Worm (Caenorhabditis elegans) whole organism, L4 larva: ENCODE measurements around the gene srbc-76.
"Not testable (repeated sequence)": the region's sequence is repeated elsewhere in the genome, so short reads cannot be mapped to it uniquely, and the experiment has no call there.

ENCODE experiments used
- R02D3.7 ChIP-seq: fragments of 150-350 bp; sonication (generic microtip); optimal IDR thresholded peaks from 3 replicates; lab custom pipeline; 2014; ENCODE audit warnings: missing biosample characterization, missing genetic modification characterization
- T26A8.4 ChIP-seq: fragments of 200-800 bp; sonication (Bioruptor generic); IDR thresholded peaks from 2 replicates; pipeline ENCODE4 v1.3.6; 2022; ENCODE audit warnings: missing genetic modification characterization, missing compliant biosample characterization
- ZK337.2 ChIP-seq: fragments of 200-800 bp; sonication (Bioruptor generic); IDR thresholded peaks from 2 replicates; pipeline ENCODE4 v1.3.6; 2022; ENCODE audit warnings: missing genetic modification reagents, missing genetic modification characterization, missing compliant biosample characterization
- ces-1 ChIP-seq: fragments of 150-350 bp; sonication (generic microtip); optimal IDR thresholded peaks from 4 replicates; lab custom pipeline; 2014; ENCODE audit warnings: missing biosample characterization, missing genetic modification reagents, missing genetic modification characterization
- lim-7 ChIP-seq: fragments of 200-800 bp; sonication (Bioruptor generic); IDR thresholded peaks from 2 replicates; pipeline ENCODE4 v1.3.6; 2022; ENCODE audit warnings: missing genetic modification characterization, missing compliant biosample characterization
- madf-9 ChIP-seq: fragments of 200-800 bp; sonication (Bioruptor generic); conservative IDR thresholded peaks from 2 replicates; pipeline ENCODE4 v1.3.6; 2022; ENCODE audit warnings: missing genetic modification reagents, missing genetic modification characterization, missing compliant biosample characterization
- mdt-29 ChIP-seq: fragments of 200-800 bp; sonication (Bioruptor generic); IDR thresholded peaks from 2 replicates; pipeline ENCODE4 v1.3.6; 2022; ENCODE audit warnings: missing genetic modification reagents, missing genetic modification characterization, missing compliant biosample characterization
- mep-1 ChIP-seq: fragments of 150-350 bp; sonication (generic microtip); optimal IDR thresholded peaks from 3 replicates; lab custom pipeline; 2014; ENCODE audit warnings: missing biosample characterization, missing genetic modification characterization
- nhr-11 ChIP-seq: fragments of 150-350 bp; optimal IDR thresholded peaks from 2 replicates; lab custom pipeline; 2014; ENCODE audit warnings: missing biosample characterization, missing genetic modification characterization
- nhr-76 ChIP-seq: fragments of 150-350 bp; optimal IDR thresholded peaks from 2 replicates; lab custom pipeline; 2014; ENCODE audit warnings: missing biosample characterization, missing genetic modification characterization
- unc-39 ChIP-seq: sonication (generic microtip); optimal IDR thresholded peaks from 2 replicates; lab custom pipeline; 2017; ENCODE audit warnings: missing biosample characterization, missing genetic modification characterization
- ztf-11 ChIP-seq: fragments of 150-350 bp; optimal IDR thresholded peaks from 2 replicates; lab custom pipeline; 2014; ENCODE audit warnings: missing biosample characterization, missing genetic modification characterization

DNA sequence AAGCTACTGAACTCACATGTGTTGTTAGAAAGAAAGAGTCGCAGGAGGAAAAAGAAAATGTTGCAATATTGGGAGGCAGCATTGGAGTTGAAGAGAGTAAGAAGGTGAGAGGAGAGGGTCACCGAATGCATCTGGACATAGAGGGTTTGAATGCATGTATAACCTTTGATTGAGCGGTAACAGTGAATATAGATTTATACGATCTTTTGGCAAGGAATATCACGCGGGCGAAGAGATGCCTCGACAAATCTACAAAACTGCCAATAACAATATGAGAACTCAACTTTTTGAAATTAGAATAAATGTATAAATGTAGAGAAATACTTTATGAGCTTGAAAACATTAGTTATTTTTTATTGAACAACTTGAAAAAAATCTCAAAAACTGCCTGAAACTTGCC, 10.2 kb downstream of the srbc-76 start, which contains the start of gene M01B2.10:
- TF ChIP-seq mep-1 (tag; lab: Kevin White, UChicago); ces-1 (GFP tag; lab: Kevin White, UChicago); ZK337.2; R02D3.7 (tag; lab: Kevin White, UChicago); nhr-76 (tag; lab: Kevin White, UChicago); nhr-11 (tag; lab: Kevin White, UChicago); ztf-11; madf-9 (GFP tag; lab: Robert Waterston, UW); T26A8.4 (GFP tag; lab: Robert Waterston, UW); mdt-29 (GFP tag; lab: Robert Waterston, UW); lim-7 (GFP tag; lab: Robert Waterston, UW); unc-39 (tag; lab: Kevin White, UChicago): not testable (repeated sequence)
